Fruit fly (Drosophila melanogaster): Measurements from ENCODE around the gene bnl.

DNA sequence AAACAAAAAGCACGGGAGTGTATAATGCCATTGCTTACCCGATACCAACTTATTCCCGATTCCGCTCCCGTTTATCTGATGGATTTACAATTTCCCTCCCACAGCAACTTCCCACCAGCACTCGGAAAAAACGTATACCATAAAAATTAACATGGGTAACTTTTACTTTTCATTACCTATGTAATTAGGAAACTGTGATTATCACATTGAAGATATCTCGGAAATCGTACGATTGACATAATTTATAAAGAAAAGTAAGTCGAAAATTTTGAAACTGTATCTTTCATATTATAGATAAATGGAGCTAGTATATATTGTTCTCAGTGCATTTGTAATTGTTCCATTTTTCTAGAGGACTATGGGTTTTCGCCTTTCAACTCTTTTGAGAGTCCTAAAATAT, 34.9 kb downstream of the bnl start:
- no peak for TF ChIP-seq Myc (optimal IDR thresholded peaks at IDR 0.05)
- TF ChIP-seq Sin3A (optimal IDR thresholded peaks at IDR 0.05), result no peak
- TF ChIP-seq psq (optimal IDR thresholded peaks at IDR 0.05), result no peak
